Worm (Caenorhabditis elegans) whole organism, L4 larva: ENCODE measurements around the gene T15B12.2.

Source experiments
- ceh-62 ChIP-seq: sonication (generic microtip); optimal IDR thresholded peaks from 2 replicates; lab custom pipeline; 2017; ENCODE audit warnings: missing biosample characterization, missing genetic modification characterization
- dmd-9 ChIP-seq: fragments of 200-800 bp; sonication (Bioruptor generic); IDR thresholded peaks from 2 replicates; pipeline ENCODE4 v1.3.6; 2022; ENCODE audit warnings: missing genetic modification reagents, missing genetic modification characterization, missing compliant biosample characterization
- fos-1 ChIP-seq: fragments of 150-350 bp; optimal IDR thresholded peaks from 2 replicates; lab custom pipeline; 2014; ENCODE audit warnings: missing biosample characterization, missing genetic modification characterization
- hlh-30 ChIP-seq: sonication (generic microtip); optimal IDR thresholded peaks from 2 replicates; lab custom pipeline; 2017; ENCODE audit warnings: antibody characterized with exemption, mild to moderate bottlenecking, missing genetic modification characterization, missing compliant biosample characterization; ENCODE audit not compliant: insufficient read depth
- lin-39 ChIP-seq: fragments of 150-350 bp; optimal IDR thresholded peaks from 2 replicates; lab custom pipeline; 2014; ENCODE audit warnings: missing biosample characterization, missing genetic modification reagents, missing genetic modification characterization
- lsy-2 ChIP-seq, 2 experiments: fragments of 150-350 bp in 1 of 2; sonication (generic microtip) in 1 of 2; optimal IDR thresholded peaks; 2 replicates each; lab custom pipeline; 2014 to 2017; ENCODE audit warnings: missing biosample characterization in 2 of 2, missing genetic modification characterization in 2 of 2
- madf-5 ChIP-seq, 2 experiments: fragments of 200-800 bp; sonication (Bioruptor generic); IDR thresholded peaks; 2 replicates each; pipeline ENCODE4 v1.3.6; 2022; ENCODE audit warnings: missing compliant biosample characterization in 2 of 2, missing genetic modification characterization in 2 of 2
- mes-2 ChIP-seq: sonication (generic microtip); optimal IDR thresholded peaks from 2 replicates; lab custom pipeline; 2016; ENCODE audit warnings: missing genotype, mild to moderate bottlenecking, missing genetic modification characterization, missing compliant biosample characterization; ENCODE audit not compliant: poor library complexity, severe bottlenecking
- nhr-6 ChIP-seq: fragments of 150-350 bp; optimal IDR thresholded peaks from 2 replicates; lab custom pipeline; 2014; ENCODE audit warnings: missing biosample characterization, missing genetic modification characterization
- unc-62 ChIP-seq, 3 experiments: fragments of 150-350 bp in 1 of 3; sonication (generic microtip); optimal IDR thresholded peaks in 2 of 3; peaks in 1 of 3; 1 replicate in 1 of 3; 2 replicates in 2 of 3; lab custom pipeline; 2014 to 2017; ENCODE audit warnings: missing biosample characterization in 3 of 3, missing genetic modification characterization in 3 of 3, missing genetic modification reagents in 3 of 3, missing genotype in 1 of 3
- ztf-11 ChIP-seq: fragments of 150-350 bp; optimal IDR thresholded peaks from 2 replicates; lab custom pipeline; 2014; ENCODE audit warnings: missing biosample characterization, missing genetic modification characterization

DNA sequence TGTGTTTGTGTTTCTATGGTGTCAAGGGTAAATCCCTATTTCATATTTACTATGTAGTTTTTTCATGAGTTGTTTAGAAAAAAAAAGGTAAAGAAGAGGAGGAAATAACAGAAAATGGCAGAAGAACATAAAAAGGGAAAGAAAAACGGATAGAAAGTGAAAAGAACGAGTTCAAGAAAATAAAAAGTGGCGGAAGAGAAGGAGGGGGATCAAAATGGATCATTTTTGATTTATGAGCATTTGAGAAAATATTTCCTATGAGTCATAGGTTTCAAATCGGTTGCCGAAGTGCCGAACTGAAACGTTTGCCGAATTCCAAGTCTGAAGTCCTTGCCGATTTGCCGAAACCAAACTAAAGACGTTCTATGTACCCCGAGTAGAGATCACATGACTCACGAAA lies 37.1 kb upstream of the T15B12.2 start:
- TF ChIP-seq nhr-6 (no peak), ceh-62 (tag; lab: Kevin White, UChicago) (no peak), dmd-9 (GFP tag; lab: Robert Waterston, UW) (no peak), lsy-2 (tag; optimal IDR thresholded peaks at IDR 0.05; lab: Kevin White, UChicago) (no peak), madf-5 (GFP tag; IDR thresholded peaks at IDR 0.05; lab: Robert Waterston, UW) (no peak), mes-2 (no peak), unc-62 (GFP tag; optimal IDR thresholded peaks at IDR 0.05 in 1 of 2; lab: Kevin White, UChicago) (no peak), unc-62 (tag; optimal IDR thresholded peaks at IDR 0.05; lab: Kevin White, UChicago) (no peak), ztf-11 (no peak), fos-1 (tag; lab: Kevin White, UChicago) (no peak), hlh-30 (tag; lab: Kevin White, UChicago) (no peak), lin-39 (tag; lab: Kevin White, UChicago) (no peak)
